Fruit fly (Drosophila melanogaster) whole organism, embryonic: Measurements from ENCODE around the gene Cralbp.
A peak's percentile ranks its signal among the peaks of the same experiment; 100 is the strongest.

ENCODE experiments used
- Ada2b ChIP-seq: fragments of 200-800 bp; sonication (Bioruptor generic); IDR thresholded peaks from 2 replicates; pipeline ENCODE4 v1.3.6; 2022; ENCODE audit warnings: missing biosample characterization, missing genetic modification characterization
- Atf6 ChIP-seq: fragments of 200-800 bp; sonication (Bioruptor generic); IDR thresholded peaks from 2 replicates; pipeline ENCODE4 v1.3.6; 2022; ENCODE audit warnings: missing biosample characterization, missing genetic modification characterization
- Bdp1 ChIP-seq: fragments of 200-800 bp; sonication (Bioruptor generic); optimal IDR thresholded peaks from 3 replicates; lab custom pipeline; 2016; ENCODE audit warnings: missing biosample characterization, missing genetic modification characterization
- CG10209 ChIP-seq: fragments of 200-800 bp; sonication (Bioruptor generic); optimal IDR thresholded peaks from 3 replicates; lab custom pipeline; 2017; ENCODE audit warnings: missing biosample characterization, mild to moderate bottlenecking, missing genetic modification characterization, missing genetic modification reagents
- CG10321 ChIP-seq: fragments of 200-800 bp; sonication (Bioruptor generic); IDR thresholded peaks from 2 replicates; pipeline ENCODE4 v1.3.6; 2022; ENCODE audit warnings: missing biosample characterization, missing genetic modification characterization
- CG10959 ChIP-seq: fragments of 200-800 bp; sonication (Bioruptor generic); IDR thresholded peaks from 2 replicates; pipeline ENCODE4 v1.3.6; 2022; ENCODE audit warnings: missing biosample characterization, missing genetic modification characterization
- CG12155 ChIP-seq: fragments of 200-800 bp; sonication (Bioruptor generic); optimal IDR thresholded peaks from 3 replicates; lab custom pipeline; 2016; ENCODE audit warnings: missing biosample characterization, missing genetic modification characterization
- CG12391 ChIP-seq: fragments of 200-800 bp; sonication (Bioruptor generic); optimal IDR thresholded peaks from 3 replicates; lab custom pipeline; 2018; ENCODE audit warnings: missing biosample characterization, mild to moderate bottlenecking, missing genetic modification characterization, moderate library complexity
- CG13296 ChIP-seq: fragments of 200-800 bp; sonication (Bioruptor generic); optimal IDR thresholded peaks from 3 replicates; lab custom pipeline; 2018; ENCODE audit warnings: missing biosample characterization, mild to moderate bottlenecking, missing genetic modification characterization
- CG13424 ChIP-seq: fragments of 200-800 bp; sonication (Bioruptor generic); optimal IDR thresholded peaks from 2 replicates; lab custom pipeline; 2019; ENCODE audit warnings: missing biosample characterization, mild to moderate bottlenecking, missing genetic modification characterization, moderate library complexity
- CG13624 ChIP-seq: fragments of 200-800 bp; sonication (Bioruptor generic); optimal IDR thresholded peaks from 2 replicates; lab custom pipeline; 2016; ENCODE audit warnings: missing biosample characterization, missing genetic modification characterization
- CG14667 ChIP-seq: fragments of 200-800 bp; sonication (Bioruptor generic); IDR thresholded peaks from 2 replicates; pipeline ENCODE4 v1.3.6; 2022; ENCODE audit warnings: missing biosample characterization, missing genetic modification characterization
- CG17359 ChIP-seq: fragments of 200-800 bp; sonication (Bioruptor generic); optimal IDR thresholded peaks from 3 replicates; lab custom pipeline; 2018; ENCODE audit warnings: missing biosample characterization, mild to moderate bottlenecking, missing genetic modification characterization, moderate library complexity
- CG18262 ChIP-seq: fragments of 200-800 bp; optimal IDR thresholded peaks from 3 replicates; lab custom pipeline; 2019; ENCODE audit warnings: missing biosample characterization, mild to moderate bottlenecking, missing genetic modification characterization, moderate library complexity
- CG30403 ChIP-seq: fragments of 200-800 bp; sonication (Bioruptor generic); optimal IDR thresholded peaks from 3 replicates; lab custom pipeline; 2016; ENCODE audit warnings: missing biosample characterization, missing genetic modification characterization
- CG30431 ChIP-seq: fragments of 200-800 bp; sonication (Bioruptor generic); optimal IDR thresholded peaks from 2 replicates; lab custom pipeline; 2017; ENCODE audit warnings: missing biosample characterization, missing genetic modification characterization
- CG3065 ChIP-seq: fragments of 200-800 bp; sonication (Bioruptor generic); optimal IDR thresholded peaks from 2 replicates; lab custom pipeline; 2016; ENCODE audit warnings: missing biosample characterization, missing genetic modification characterization
- CG32532 ChIP-seq: fragments of 200-800 bp; sonication (Bioruptor generic); IDR thresholded peaks from 2 replicates; pipeline ENCODE4 v1.3.6; 2022; ENCODE audit warnings: missing biosample characterization, missing genetic modification characterization
- CG4730 ChIP-seq: fragments of 200-800 bp; sonication (Bioruptor generic); IDR thresholded peaks from 2 replicates; pipeline ENCODE4 v1.3.6; 2022; ENCODE audit warnings: missing biosample characterization, missing genetic modification characterization
- CG6813 ChIP-seq: fragments of 200-800 bp; sonication (Bioruptor generic); optimal IDR thresholded peaks from 2 replicates; lab custom pipeline; 2017; ENCODE audit warnings: missing biosample characterization, missing genetic modification characterization, mild to moderate bottlenecking, moderate library complexity, missing genetic modification reagents
- CG9932 ChIP-seq: fragments of 200-800 bp; sonication (Bioruptor generic); IDR thresholded peaks from 2 replicates; pipeline ENCODE4 v1.3.6; 2022; ENCODE audit warnings: missing biosample characterization, missing genetic modification characterization
- Camta ChIP-seq: fragments of 200-800 bp; sonication (Bioruptor generic); optimal IDR thresholded peaks from 2 replicates; lab custom pipeline; 2016; ENCODE audit warnings: missing biosample characterization, missing genetic modification characterization
- D19A ChIP-seq: fragments of 200-800 bp; optimal IDR thresholded peaks from 3 replicates; lab custom pipeline; 2019; ENCODE audit warnings: missing biosample characterization, mild to moderate bottlenecking, missing genetic modification characterization, moderate library complexity
- H2.0 ChIP-seq: fragments of 200-800 bp; sonication (Bioruptor generic); IDR thresholded peaks from 2 replicates; pipeline ENCODE4 v1.3.6; 2022; ENCODE audit warnings: missing biosample characterization, missing genetic modification characterization
- HHEX ChIP-seq: fragments of 200-800 bp; sonication (Bioruptor generic); optimal IDR thresholded peaks from 3 replicates; lab custom pipeline; 2017; ENCODE audit warnings: missing biosample characterization, mild to moderate bottlenecking, missing genetic modification characterization, missing genetic modification reagents
- Hmr ChIP-seq: fragments of 200-800 bp; sonication (Bioruptor generic); optimal IDR thresholded peaks from 3 replicates; lab custom pipeline; 2017; ENCODE audit warnings: mild to moderate bottlenecking, missing biosample characterization, missing genetic modification reagents, missing genetic modification characterization
- Meics ChIP-seq: fragments of 200-800 bp; sonication (Bioruptor generic); optimal IDR thresholded peaks from 2 replicates; lab custom pipeline; 2017; ENCODE audit warnings: missing biosample characterization, mild to moderate bottlenecking, missing genetic modification characterization
- Ravus ChIP-seq: fragments of 200-800 bp; sonication (Bioruptor generic); IDR thresholded peaks from 2 replicates; pipeline ENCODE4 v1.3.6; 2022; ENCODE audit warnings: missing biosample characterization, missing genetic modification characterization
- Sox102F ChIP-seq: fragments of 200-800 bp; sonication (Bioruptor generic); optimal IDR thresholded peaks from 2 replicates; lab custom pipeline; 2018; ENCODE audit warnings: missing biosample characterization, mild to moderate bottlenecking, missing genetic modification characterization, moderate library complexity
- Ssrp ChIP-seq: fragments of 200-800 bp; sonication (Bioruptor generic); optimal IDR thresholded peaks from 2 replicates; lab custom pipeline; 2018; ENCODE audit warnings: missing biosample characterization, mild to moderate bottlenecking, missing genetic modification characterization, moderate library complexity
- Xbp1 ChIP-seq: fragments of 200-800 bp; sonication (Bioruptor generic); optimal IDR thresholded peaks from 3 replicates; lab custom pipeline; 2016; ENCODE audit warnings: missing biosample characterization, mild to moderate bottlenecking, missing genetic modification characterization
- YL-1 ChIP-seq: fragments of 200-800 bp; sonication (Bioruptor generic); optimal IDR thresholded peaks from 3 replicates; lab custom pipeline; 2017; ENCODE audit warnings: missing biosample characterization, mild to moderate bottlenecking, missing genetic modification characterization
- bab2 ChIP-seq: fragments of 200-800 bp; sonication (Bioruptor generic); optimal IDR thresholded peaks from 2 replicates; lab custom pipeline; 2016; ENCODE audit warnings: missing biosample characterization, missing genetic modification characterization
- cato ChIP-seq: fragments of 200-800 bp; sonication (Bioruptor generic); optimal IDR thresholded peaks from 2 replicates; lab custom pipeline; 2016; ENCODE audit warnings: missing biosample characterization, missing genetic modification characterization, borderline replicate concordance
- dm ChIP-seq: fragments of 200-800 bp; sonication (Bioruptor generic); optimal IDR thresholded peaks from 3 replicates; lab custom pipeline; 2016; ENCODE audit warnings: missing biosample characterization, missing genetic modification characterization
- dmrt11E ChIP-seq: fragments of 200-800 bp; sonication (Bioruptor generic); optimal IDR thresholded peaks from 3 replicates; lab custom pipeline; 2018; ENCODE audit warnings: missing biosample characterization, mild to moderate bottlenecking, missing genetic modification characterization, moderate library complexity
- fd3F ChIP-seq: fragments of 200-800 bp; sonication (Bioruptor generic); optimal IDR thresholded peaks from 2 replicates; lab custom pipeline; 2018; ENCODE audit warnings: missing biosample characterization, mild to moderate bottlenecking, missing genetic modification characterization, moderate library complexity
- grn ChIP-seq: fragments of 200-800 bp; sonication (Bioruptor generic); optimal IDR thresholded peaks from 3 replicates; lab custom pipeline; 2017; ENCODE audit warnings: missing biosample characterization, missing genetic modification characterization
- gsb ChIP-seq: fragments of 200-800 bp; sonication (Bioruptor generic); IDR thresholded peaks from 2 replicates; pipeline ENCODE4 v1.3.6; 2022; ENCODE audit warnings: missing biosample characterization, missing genetic modification characterization
- ham ChIP-seq: fragments of 200-800 bp; sonication (Bioruptor generic); IDR thresholded peaks from 2 replicates; pipeline ENCODE4 v1.3.6; 2022; ENCODE audit warnings: missing biosample characterization, missing genetic modification characterization
- luna ChIP-seq: fragments of 200-800 bp; sonication (Bioruptor generic); optimal IDR thresholded peaks from 2 replicates; lab custom pipeline; 2016; ENCODE audit warnings: missing biosample characterization, missing genetic modification characterization
- mam ChIP-seq: fragments of 200-800 bp; sonication (Bioruptor generic); optimal IDR thresholded peaks from 3 replicates; lab custom pipeline; 2016; ENCODE audit warnings: missing biosample characterization, missing genetic modification characterization
- nerfin-2 ChIP-seq: fragments of 200-800 bp; sonication (Bioruptor generic); IDR thresholded peaks from 2 replicates; pipeline ENCODE4 v1.3.6; 2022; ENCODE audit warnings: missing biosample characterization, missing genetic modification characterization; ENCODE audit not compliant: partially characterized antibody
- pros ChIP-seq: fragments of 200-800 bp; sonication (Bioruptor generic); optimal IDR thresholded peaks from 3 replicates; lab custom pipeline; 2019; ENCODE audit warnings: missing biosample characterization, mild to moderate bottlenecking, missing genetic modification characterization, moderate library complexity
- salm ChIP-seq: fragments of 200-800 bp; sonication (Bioruptor generic); optimal IDR thresholded peaks from 2 replicates; lab custom pipeline; 2018; ENCODE audit warnings: missing biosample characterization, mild to moderate bottlenecking, missing genetic modification characterization
- seq ChIP-seq: fragments of 200-800 bp; sonication (Bioruptor generic); IDR thresholded peaks from 2 replicates; pipeline ENCODE4 v1.3.6; 2022; ENCODE audit warnings: missing biosample characterization, missing genetic modification characterization
- sob ChIP-seq: fragments of 200-800 bp; sonication (Bioruptor generic); IDR thresholded peaks from 2 replicates; pipeline ENCODE4 v1.3.6; 2022; ENCODE audit warnings: missing biosample characterization, missing genetic modification characterization
- tgo ChIP-seq: fragments of 200-800 bp; sonication (Bioruptor generic); IDR thresholded peaks from 3 replicates; pipeline ENCODE4 v1.3.6; 2022; ENCODE audit warnings: missing biosample characterization, missing genetic modification characterization
- unpg ChIP-seq: fragments of 200-800 bp; sonication (Bioruptor generic); optimal IDR thresholded peaks from 3 replicates; lab custom pipeline; 2018; ENCODE audit warnings: missing biosample characterization, mild to moderate bottlenecking, missing genetic modification characterization, moderate library complexity
- vvl ChIP-seq: fragments of 200-800 bp; sonication (Bioruptor generic); IDR thresholded peaks from 2 replicates; pipeline ENCODE4 v1.3.6; 2022; ENCODE audit warnings: missing biosample characterization, missing genetic modification characterization
- yki ChIP-seq: fragments of >200 bp; optimal IDR thresholded peaks from 3 replicates; lab custom pipeline; 2018

Cralbp gene

dm6 chr3L:5819310-5819709 is 32.8 kb upstream of the Cralbp start (continued):
- TF ChIP-seq Sox102F (GFP tag; lab: Kevin White, UChicago) (peak; percentile 59), D19A (no peak), fd3F (GFP tag; lab: Kevin White, UChicago) (peak; percentile 33), Hmr (GFP tag; lab: Kevin White, UChicago) (peak; percentile 3), dmrt11E (peak; percentile 10), grn (GFP tag; lab: Kevin White, UChicago) (no peak), Ravus (GFP tag; lab: Robert Waterston, UW) (no peak), CG9932 (GFP tag; lab: Robert Waterston, UW) (peak; percentile 56; the same call in 1 of the 2 replicates), CG3065 (GFP tag; lab: Kevin White, UChicago) (no peak), dm (GFP tag; lab: Kevin White, UChicago) (no peak), Bdp1 (GFP tag; lab: Kevin White, UChicago) (no peak), yki (lab: Kevin White, UChicago) (no peak), CG14667 (GFP tag; lab: Robert Waterston, UW) (no peak), CG13624 (peak; percentile 31), Atf6 (GFP tag; lab: Robert Waterston, UW) (peak; percentile 52; the same call in 1 of the 2 replicates), tgo (peak; percentile 45; the same call in 2 of the 3 replicates), sob (0 out of 2 replicates have a peak, but pooled peaks have one; percentile 31), CG30403 (peak; percentile 40), Ssrp (tag; lab: Kevin White, UChicago) (peak; percentile 35), H2.0 (GFP tag; lab: Robert Waterston, UW) (peak; percentile 4; the same call in 1 of the 2 replicates), vvl (GFP tag; lab: Robert Waterston, UW) (peak; percentile 13; the same call in 1 of the 2 replicates), luna (GFP tag; lab: Kevin White, UChicago) (peak; percentile 6), nerfin-2 (GFP tag; lab: Robert Waterston, UW) (no peak), CG13424 (tag; lab: Kevin White, UChicago) (peak; percentile 43), Camta (GFP tag; lab: Kevin White, UChicago) (no peak), pros (GFP tag; lab: Kevin White, UChicago) (no peak), CG12391 (tag; lab: Kevin White, UChicago) (peak; percentile 32), HHEX (peak; percentile 20), CG4730 (GFP tag; lab: Robert Waterston, UW) (0 out of 2 replicates have a peak, but pooled peaks have one; percentile 14), mam (peak; percentile 57), bab2 (GFP tag; lab: Kevin White, UChicago) (peak; percentile 18), ham (no peak), CG12155 (GFP tag; lab: Kevin White, UChicago) (peak; percentile 35), CG6813 (GFP tag; lab: Kevin White, UChicago) (no peak), gsb (GFP tag; lab: Robert Waterston, UW) (no peak), Xbp1 (GFP tag; lab: Kevin White, UChicago) (peak; percentile 32), salm (tag; lab: Kevin White, UChicago) (peak; percentile 6), YL-1 (GFP tag; lab: Kevin White, UChicago) (no peak), CG10209 (GFP tag; lab: Kevin White, UChicago) (peak; percentile 31), Meics (peak; percentile 16), CG13296 (GFP tag; lab: Kevin White, UChicago) (no peak), Ada2b (GFP tag; lab: Robert Waterston, UW) (peak; percentile 51), unpg (GFP tag; lab: Kevin White, UChicago) (peak; percentile 44), CG18262 (tag; lab: Kevin White, UChicago) (peak; percentile 16), CG30431 (GFP tag; lab: Kevin White, UChicago) (peak; percentile 4), CG32532 (peak; percentile 62; the same call in 1 of the 2 replicates), CG10321 (GFP tag; lab: Robert Waterston, UW) (no peak), seq (GFP tag; lab: Robert Waterston, UW) (0 out of 2 replicates have a peak, but pooled peaks have one; percentile 41), CG10959 (no peak), cato (GFP tag; lab: Kevin White, UChicago) (peak; percentile 2), CG17359 (tag; lab: Kevin White, UChicago) (peak; percentile 20)
